Worm (Caenorhabditis elegans) whole organism, L4 larva: ENCODE data around the gene H23N18.5.

Experiments used
- T26A8.4 ChIP-seq: fragments of 200-800 bp; sonication (Bioruptor generic); IDR thresholded peaks from 2 replicates; pipeline ENCODE4 v1.3.6; 2022; ENCODE audit warnings: missing genetic modification characterization, missing compliant biosample characterization
- ama-1 ChIP-seq: fragments of 150-350 bp; optimal IDR thresholded peaks from 2 replicates; lab custom pipeline; 2014; ENCODE audit warnings: inconsistent platforms, mixed read lengths
- ceh-82 ChIP-seq: sonication (generic microtip); optimal IDR thresholded peaks from 2 replicates; lab custom pipeline; 2017; ENCODE audit warnings: missing biosample characterization, missing genetic modification characterization
- fkh-10 ChIP-seq: fragments of 150-350 bp; optimal IDR thresholded peaks from 2 replicates; lab custom pipeline; 2014; ENCODE audit warnings: missing biosample characterization, missing genetic modification reagents, missing genetic modification characterization
- jun-1 ChIP-seq: fragments of 150-350 bp; optimal IDR thresholded peaks from 2 replicates; lab custom pipeline; 2014; ENCODE audit warnings: missing biosample characterization, missing genetic modification reagents, missing genetic modification characterization
- lin-15B ChIP-seq: fragments of 150-350 bp; sonication (generic microtip); optimal IDR thresholded peaks from 3 replicates; lab custom pipeline; 2014; ENCODE audit warnings: missing biosample characterization, missing genetic modification characterization
- lin-38 ChIP-seq: fragments of 200-800 bp; sonication (Bioruptor generic); IDR thresholded peaks from 2 replicates; pipeline ENCODE4 v1.3.6; 2022; ENCODE audit warnings: missing genetic modification reagents, missing genetic modification characterization, missing compliant biosample characterization
- lin-39 ChIP-seq: fragments of 150-350 bp; optimal IDR thresholded peaks from 2 replicates; lab custom pipeline; 2014; ENCODE audit warnings: missing biosample characterization, missing genetic modification reagents, missing genetic modification characterization
- nhr-237 ChIP-seq: sonication (generic microtip); optimal IDR thresholded peaks from 2 replicates; lab custom pipeline; 2017; ENCODE audit warnings: missing biosample characterization, missing genetic modification characterization
- snpc-4 ChIP-seq: fragments of 150-350 bp; optimal IDR thresholded peaks from 2 replicates; lab custom pipeline; 2014; ENCODE audit warnings: missing biosample characterization, missing genetic modification characterization
- unc-62 ChIP-seq, 3 experiments: fragments of 150-350 bp in 1 of 3; sonication (generic microtip); optimal IDR thresholded peaks in 2 of 3; peaks in 1 of 3; 1 replicate in 1 of 3; 2 replicates in 2 of 3; lab custom pipeline; 2014 to 2017; ENCODE audit warnings: missing biosample characterization in 3 of 3, missing genetic modification characterization in 3 of 3, missing genetic modification reagents in 3 of 3, missing genotype in 1 of 3
- zag-1 ChIP-seq: fragments of 150-350 bp; optimal IDR thresholded peaks from 2 replicates; lab custom pipeline; 2014; ENCODE audit warnings: missing biosample characterization, missing genetic modification characterization

DNA sequence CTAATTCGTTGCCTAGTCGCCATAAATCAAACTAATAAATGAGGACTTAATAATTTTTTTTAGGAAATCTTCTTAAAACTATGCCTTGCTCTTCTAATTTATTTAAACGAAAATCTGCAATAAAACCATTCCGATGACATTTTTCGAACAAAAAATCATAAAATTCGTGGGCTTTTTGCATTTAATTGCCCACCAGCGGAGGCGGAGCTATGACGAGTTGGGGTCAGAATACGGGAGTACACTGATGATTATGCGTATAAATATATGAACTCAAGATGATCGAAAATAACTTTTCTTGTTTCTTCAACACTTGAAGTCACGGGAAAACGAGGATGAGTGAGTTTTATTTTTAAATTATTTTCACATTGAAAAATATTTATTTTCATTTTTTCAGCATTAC is 22.2 kb upstream of the H23N18.5 start, which contains the start of gene catp-2:
- no peak for TF ChIP-seq lin-38 (GFP tag; lab: Robert Waterston, UW)
- TF ChIP-seq jun-1: no peak
- no peak for TF ChIP-seq lin-39
- no peak for TF ChIP-seq fkh-10 (GFP tag; lab: Kevin White, UChicago)
- TF ChIP-seq lin-15B (tag; lab: Kevin White, UChicago): no peak
- no peak for TF ChIP-seq nhr-237 (tag; lab: Kevin White, UChicago)
- no peak for TF ChIP-seq ama-1
- no peak for TF ChIP-seq ceh-82 (tag; lab: Kevin White, UChicago)
- TF ChIP-seq zag-1 (tag; lab: Kevin White, UChicago): no peak
- no peak for TF ChIP-seq T26A8.4 (GFP tag; lab: Robert Waterston, UW)
- TF ChIP-seq snpc-4 (tag; lab: Kevin White, UChicago): no peak
- no peak for TF ChIP-seq unc-62 (GFP tag; optimal IDR thresholded peaks at IDR 0.05 in 1 of 2; lab: Kevin White, UChicago)
- no peak for TF ChIP-seq unc-62 (tag; optimal IDR thresholded peaks at IDR 0.05; lab: Kevin White, UChicago)
